Worm (Caenorhabditis elegans): ENCODE results near the gene C41G6.12.

The C41G6.12 gene

DNA sequence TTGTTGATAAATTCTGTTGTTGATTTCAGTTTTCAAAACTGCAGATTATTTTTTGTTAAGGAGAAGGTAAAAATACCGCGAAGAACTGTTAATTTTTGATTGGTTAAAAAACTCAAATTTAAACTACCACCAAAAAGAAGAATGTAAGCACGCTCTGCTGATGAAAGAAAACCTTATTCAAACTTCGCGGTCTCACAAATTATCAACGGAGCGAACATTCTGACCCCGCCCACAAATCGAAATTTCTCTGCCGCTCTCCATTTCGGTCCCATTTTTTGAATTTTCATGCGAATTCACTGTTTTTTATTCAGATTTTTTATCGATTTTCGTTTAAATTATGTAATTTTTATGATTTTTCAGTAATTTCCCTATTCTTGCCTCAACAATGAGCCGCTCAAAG, 18.0 kb downstream of the C41G6.12 start, which contains the start of gene cyn-3 (continued):
- TF ChIP-seq C04F5.9 (tag; optimal IDR thresholded peaks at IDR 0.05) (no peak), tlp-1 (tag; optimal IDR thresholded peaks at IDR 0.05) (no peak), aly-2 (tag; optimal IDR thresholded peaks at IDR 0.05) (peak; percentile 83), mep-1 (tag; optimal IDR thresholded peaks at IDR 0.05) (peak; percentile 92), nhr-11 (tag; optimal IDR thresholded peaks at IDR 0.05) (peak; percentile 50), nhr-20 (tag; optimal IDR thresholded peaks at IDR 0.05) (peak; percentile 93), efl-3 (GFP tag; optimal IDR thresholded peaks at IDR 0.05) (no peak), Y116A8C.19 (tag; optimal IDR thresholded peaks at IDR 0.05; ENCODE audit: borderline replicate concordance) (no peak), hpl-2 (GFP tag; optimal IDR thresholded peaks at IDR 0.05) (no peak), fkh-10 (GFP tag; optimal IDR thresholded peaks at IDR 0.05) (peak; percentile 56), lin-14 (GFP tag; optimal IDR thresholded peaks at IDR 0.05) (peak; percentile 92), grh-1 (GFP tag; IDR thresholded peaks at IDR 0.05) (peak; percentile 87), lsy-2 (tag; optimal IDR thresholded peaks at IDR 0.05) (peak; percentile 91 to 95), sup-37 (GFP tag; optimal IDR thresholded peaks at IDR 0.05) (peak; percentile 32), ceh-90 (tag; optimal IDR thresholded peaks at IDR 0.05) (no peak), sptf-1 (tag; optimal IDR thresholded peaks at IDR 0.05) (no peak), aha-1 (tag; optimal IDR thresholded peaks at IDR 0.05) (peak; percentile 56), jun-1 (tag; optimal IDR thresholded peaks at IDR 0.05) (peak; percentile 88), pag-3 (tag; optimal IDR thresholded peaks at IDR 0.05; ENCODE audit: borderline replicate concordance, insufficient read depth) (no peak), nhr-84 (tag; optimal IDR thresholded peaks at IDR 0.05) (no peak), tbx-2 (tag; optimal IDR thresholded peaks at IDR 0.05) (peak; percentile 94), ztf-11 (tag; optimal IDR thresholded peaks at IDR 0.05) (peak in 1 of 2 experiments; percentile 17), lin-39 (tag; optimal IDR thresholded peaks at IDR 0.05) (peak; percentile 86), lin-35 (GFP tag; optimal IDR thresholded peaks at IDR 0.05) (peak; percentile 100), zag-1 (tag; optimal IDR thresholded peaks at IDR 0.05) (no peak), lir-3 (tag; optimal IDR thresholded peaks at IDR 0.05; ENCODE audit: poor library complexity) (peak; percentile 64), unc-62 (GFP tag; optimal IDR thresholded peaks at IDR 0.05) (no peak), nhr-28 (tag; optimal IDR thresholded peaks at IDR 0.05) (no peak), F16B12.6 (tag; optimal IDR thresholded peaks at IDR 0.05) (peak; percentile 74), skn-1 (tag; optimal IDR thresholded peaks at IDR 0.05) (peak; percentile 90), hlh-17 (GFP tag; optimal IDR thresholded peaks at IDR 0.05; ENCODE audit: borderline replicate concordance) (no peak), ama-1 (optimal IDR thresholded peaks at IDR 0.05) (peak; percentile 66), efl-1 (optimal IDR thresholded peaks at IDR 0.05) (peak; percentile 91 to 100), efl-1 (GFP tag; optimal IDR thresholded peaks at IDR 0.05 in 1 of 2) (peak; percentile 99 to 100), vab-15 (tag; optimal IDR thresholded peaks at IDR 0.05) (peak; percentile 57), nhr-76 (tag; optimal IDR thresholded peaks at IDR 0.05) (no peak), dpl-1 (GFP tag; optimal IDR thresholded peaks at IDR 0.05) (peak; percentile 99), fkh-8 (tag; optimal IDR thresholded peaks at IDR 0.05) (peak; percentile 89), ceh-88 (GFP tag; IDR thresholded peaks at IDR 0.05) (0 out of 2 replicates have a peak, but pooled peaks have one; percentile 27), fos-1 (tag; optimal IDR thresholded peaks at IDR 0.05) (peak; percentile 90), unc-98 (GFP tag; IDR thresholded peaks at IDR 0.05) (peak; percentile 8; the same call in 1 of the 2 replicates), nhr-19 (GFP tag; conservative IDR thresholded peaks at IDR 0.05) (peak; percentile 92), sox-4 (tag; optimal IDR thresholded peaks at IDR 0.05) (peak; percentile 73), pax-3 (tag; optimal IDR thresholded peaks at IDR 0.05) (peak; percentile 92), ceh-82 (tag; optimal IDR thresholded peaks at IDR 0.05) (peak; percentile 80 to 95 (median 81)), swsn-7 (tag; optimal IDR thresholded peaks at IDR 0.05) (peak; percentile 90), lin-15B (tag; optimal IDR thresholded peaks at IDR 0.05) (peak; percentile 96), lin-13 (GFP tag; optimal IDR thresholded peaks at IDR 0.05) (peak; percentile 89), dsc-1 (tag; optimal IDR thresholded peaks at IDR 0.05) (peak; percentile 88), egl-13 (tag; optimal IDR thresholded peaks at IDR 0.05) (peak; percentile 79), ztf-4 (tag; optimal IDR thresholded peaks at IDR 0.05) (peak; percentile 79), rnt-1 (tag; optimal IDR thresholded peaks at IDR 0.05) (peak; percentile 92), nhr-12 (tag; optimal IDR thresholded peaks at IDR 0.05) (no peak)

Data from whole organism, L1 larva.